Worm (Caenorhabditis elegans): ENCODE measurements around the gene F56C3.4.

F56C3.4 gene

DNA sequence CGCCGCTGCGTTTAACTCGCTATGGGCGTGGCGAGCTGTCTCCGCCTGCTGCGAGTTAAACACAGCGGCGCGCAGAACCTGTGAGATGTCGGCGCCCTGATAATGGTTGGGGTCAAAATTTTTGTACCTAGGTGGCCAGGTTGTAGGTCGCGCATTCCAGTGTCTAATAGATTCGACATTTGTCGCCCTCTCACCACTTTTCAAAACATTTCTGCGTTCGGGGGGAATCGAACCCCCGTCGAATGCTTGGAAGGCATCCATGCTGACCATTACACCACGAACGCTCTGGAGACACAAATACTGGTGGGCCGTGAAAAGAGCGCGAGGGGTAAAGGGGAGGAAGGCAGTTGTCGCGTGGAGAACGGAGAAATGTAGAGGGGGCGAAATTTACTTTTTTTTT lies 18.9 kb upstream of the F56C3.4 start:
- TF ChIP-seq him-1 (tag; optimal IDR thresholded peaks at IDR 0.05): no peak
- peak; percentile 81 for TF ChIP-seq dao-5 (tag; optimal IDR thresholded peaks at IDR 0.05)
- peak; percentile 21 for TF ChIP-seq W03F9.2 (tag; optimal IDR thresholded peaks at IDR 0.05)

DNA sequence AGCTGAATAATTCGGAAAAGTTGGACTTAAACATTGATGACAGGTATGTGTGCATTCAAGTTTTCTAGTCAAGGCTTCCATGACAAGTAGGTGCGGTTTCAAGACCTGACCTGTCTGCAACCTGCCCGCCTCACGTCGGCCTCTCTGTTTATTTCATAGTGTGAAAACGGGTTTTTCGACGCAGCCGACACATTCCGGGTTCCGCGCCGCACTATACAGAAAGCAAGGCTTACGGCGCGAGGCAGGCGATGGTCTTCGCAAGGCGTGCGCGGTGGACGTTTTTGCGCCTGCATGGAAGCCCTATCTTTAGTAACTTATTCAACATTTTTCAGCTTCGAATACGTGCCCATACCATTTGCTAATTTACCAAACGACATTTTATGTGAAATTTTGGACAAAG lies 11.9 kb upstream of the F56C3.4 start:
- no peak for TF ChIP-seq W03F9.2 (tag; optimal IDR thresholded peaks at IDR 0.05)
- no peak for TF ChIP-seq him-1 (tag; optimal IDR thresholded peaks at IDR 0.05)

DNA sequence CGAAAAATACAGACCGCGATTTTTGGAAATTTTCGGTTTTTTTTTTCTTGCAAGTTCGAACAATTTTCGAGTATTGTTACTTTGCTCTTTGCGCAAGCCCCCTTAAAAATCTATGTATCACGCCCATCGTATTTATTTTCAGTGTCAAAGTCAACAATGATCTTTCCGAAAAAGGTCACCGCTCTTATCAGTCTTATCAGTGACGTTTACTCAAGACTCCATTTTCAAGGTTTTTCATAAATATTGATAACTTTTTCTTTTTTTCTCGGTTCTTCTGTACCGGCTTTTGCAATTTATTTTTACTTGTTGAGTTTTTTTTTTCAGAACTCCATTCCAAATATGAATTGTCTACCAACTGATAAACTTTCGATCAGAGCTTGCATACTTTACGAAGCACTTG lies 11.2 kb upstream of the F56C3.4 start, which contains the start of gene fbxa-190:
fbxa-190 (plus strand) TSS at position 325 of the 400 bp plus-strand sequence.
- TF ChIP-seq dao-5 (tag; optimal IDR thresholded peaks at IDR 0.05) (no peak), him-1 (tag; optimal IDR thresholded peaks at IDR 0.05) (no peak), W03F9.2 (tag; optimal IDR thresholded peaks at IDR 0.05) (no peak)

DNA sequence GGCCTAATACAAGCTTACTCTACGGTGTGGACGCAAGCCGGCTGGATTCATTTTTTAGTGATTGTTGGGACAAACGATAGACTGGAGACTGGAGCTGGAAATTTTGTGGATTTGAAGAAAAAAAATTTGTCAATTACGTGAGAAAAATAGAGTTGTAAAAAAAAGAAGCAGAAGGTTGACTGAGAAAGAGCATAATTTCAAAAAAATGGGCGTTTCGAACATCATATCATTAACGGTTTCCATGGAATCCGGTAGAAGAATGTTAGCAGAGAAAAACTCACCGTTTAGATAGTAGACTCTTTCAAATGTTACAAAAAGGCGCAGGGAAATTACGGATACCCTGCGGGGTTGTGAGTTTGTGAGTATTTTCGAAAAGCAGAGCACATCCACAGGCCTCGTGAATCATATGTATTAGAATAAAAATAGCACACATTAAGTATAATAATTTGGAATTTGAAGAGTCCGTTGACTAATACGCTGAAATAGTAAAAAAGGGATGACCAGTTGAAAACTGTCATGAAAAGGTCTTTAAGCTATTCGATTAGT lies 10.3 kb upstream of the F56C3.4 start, which contains the start of gene F56C3.7:
F56C3.7 (minus strand) TSS at position 51 of the 546 bp plus-strand sequence.
- TF ChIP-seq W03F9.2 (tag; optimal IDR thresholded peaks at IDR 0.05) (no peak), dao-5 (tag; optimal IDR thresholded peaks at IDR 0.05) (no peak), him-1 (tag; optimal IDR thresholded peaks at IDR 0.05) (no peak)

DNA sequence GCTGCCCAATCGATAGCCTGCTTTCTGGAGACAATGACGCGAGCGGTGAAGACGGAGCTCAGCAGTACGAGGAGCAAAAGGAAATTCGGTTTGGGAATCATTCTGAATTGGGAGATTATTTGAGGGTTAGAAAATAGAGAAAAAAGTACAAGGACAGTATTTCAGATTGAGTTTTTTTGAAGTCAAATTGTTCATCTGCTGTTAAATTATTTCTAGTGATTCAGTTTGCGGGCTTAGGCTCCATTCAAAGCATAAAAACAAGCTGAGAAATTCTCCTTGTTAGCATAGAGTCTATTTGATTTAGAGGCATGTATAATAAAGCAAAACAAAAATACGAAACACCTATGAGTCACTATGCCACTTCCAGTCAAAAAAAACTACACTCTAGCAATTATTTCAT lies 6.9 kb upstream of the F56C3.4 start, which contains the start of gene dgn-2:
dgn-2 (minus strand) TSS at position 101 of the 400 bp plus-strand sequence.
- no peak for TF ChIP-seq dao-5 (tag; optimal IDR thresholded peaks at IDR 0.05)
- no peak for TF ChIP-seq him-1 (tag; optimal IDR thresholded peaks at IDR 0.05)
- TF ChIP-seq W03F9.2 (tag; optimal IDR thresholded peaks at IDR 0.05): no peak

DNA sequence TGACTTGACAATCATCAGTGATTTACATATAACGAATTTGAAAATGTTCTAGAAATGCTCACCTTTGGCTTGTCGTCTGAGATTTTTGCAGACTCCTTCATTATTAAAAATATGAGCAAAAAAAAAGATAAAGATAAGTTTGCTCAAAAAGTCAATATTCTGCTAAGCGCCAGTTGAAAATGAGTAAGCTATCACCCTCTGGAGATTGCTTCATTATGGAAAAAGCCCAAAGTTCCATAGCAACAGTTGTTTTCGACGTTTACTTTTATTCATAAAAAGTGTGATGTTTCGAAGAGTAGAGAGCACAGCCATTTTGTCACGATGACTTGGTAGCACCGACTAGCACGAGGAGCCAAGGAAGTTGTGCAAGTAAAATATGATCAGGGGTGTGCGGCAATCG lies 2.2 kb downstream of the F56C3.4 start, which contains the start of gene F56C3.3:
F56C3.3 (minus strand) TSS at position 101 of the 400 bp plus-strand sequence.
- TF ChIP-seq W03F9.2 (tag; optimal IDR thresholded peaks at IDR 0.05) (no peak), him-1 (tag; optimal IDR thresholded peaks at IDR 0.05) (no peak), dao-5 (tag; optimal IDR thresholded peaks at IDR 0.05) (no peak)

DNA sequence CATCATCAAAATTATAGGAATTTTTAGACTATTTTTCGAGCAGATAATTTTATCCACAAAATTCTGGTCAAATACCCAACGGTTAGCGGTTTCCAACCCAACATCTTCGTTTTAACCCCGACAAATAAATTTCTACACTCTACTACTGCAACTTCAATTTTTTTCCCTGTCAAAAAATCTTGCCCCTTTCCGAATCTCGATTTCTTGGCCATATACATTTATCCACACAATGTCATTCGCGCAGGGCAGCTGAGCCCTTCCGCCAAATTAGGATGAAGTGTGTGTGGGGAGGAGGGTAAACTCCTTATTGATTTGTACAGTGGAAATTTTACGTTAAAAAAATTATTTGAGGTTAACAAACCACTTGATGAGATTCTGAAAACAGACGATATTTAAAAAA lies 15.7 kb downstream of the F56C3.4 start:
- peak; percentile 96 for TF ChIP-seq W03F9.2 (tag; optimal IDR thresholded peaks at IDR 0.05)
- peak; percentile 86 for TF ChIP-seq dao-5 (tag; optimal IDR thresholded peaks at IDR 0.05)
- peak; percentile 98 for TF ChIP-seq him-1 (tag; optimal IDR thresholded peaks at IDR 0.05)

DNA sequence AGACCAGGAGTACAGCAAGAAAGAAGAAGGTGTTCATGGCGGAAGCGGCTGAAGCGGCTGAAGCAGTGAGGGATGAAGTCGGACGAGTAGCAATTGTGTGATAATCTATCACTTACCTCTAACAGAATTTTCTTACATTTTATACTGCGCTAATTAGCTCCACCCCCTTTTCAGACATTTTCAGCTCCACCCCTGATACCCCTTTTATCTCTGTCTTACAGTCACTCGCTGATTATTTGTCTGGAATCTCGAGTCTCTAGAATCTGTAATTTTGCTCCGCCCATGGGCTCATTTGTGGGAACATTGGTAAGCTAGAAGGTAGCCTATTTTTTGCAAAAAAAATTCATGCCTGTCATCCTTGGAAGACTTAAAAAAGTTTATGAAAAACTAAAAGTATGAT lies 16.2 kb downstream of the F56C3.4 start, which contains the start of gene ins-39:
ins-39 (minus strand) TSS at position 101 of the 400 bp plus-strand sequence.
- TF ChIP-seq dao-5 (tag; optimal IDR thresholded peaks at IDR 0.05) (no peak), him-1 (tag; optimal IDR thresholded peaks at IDR 0.05) (no peak), W03F9.2 (tag; optimal IDR thresholded peaks at IDR 0.05) (no peak)

DNA sequence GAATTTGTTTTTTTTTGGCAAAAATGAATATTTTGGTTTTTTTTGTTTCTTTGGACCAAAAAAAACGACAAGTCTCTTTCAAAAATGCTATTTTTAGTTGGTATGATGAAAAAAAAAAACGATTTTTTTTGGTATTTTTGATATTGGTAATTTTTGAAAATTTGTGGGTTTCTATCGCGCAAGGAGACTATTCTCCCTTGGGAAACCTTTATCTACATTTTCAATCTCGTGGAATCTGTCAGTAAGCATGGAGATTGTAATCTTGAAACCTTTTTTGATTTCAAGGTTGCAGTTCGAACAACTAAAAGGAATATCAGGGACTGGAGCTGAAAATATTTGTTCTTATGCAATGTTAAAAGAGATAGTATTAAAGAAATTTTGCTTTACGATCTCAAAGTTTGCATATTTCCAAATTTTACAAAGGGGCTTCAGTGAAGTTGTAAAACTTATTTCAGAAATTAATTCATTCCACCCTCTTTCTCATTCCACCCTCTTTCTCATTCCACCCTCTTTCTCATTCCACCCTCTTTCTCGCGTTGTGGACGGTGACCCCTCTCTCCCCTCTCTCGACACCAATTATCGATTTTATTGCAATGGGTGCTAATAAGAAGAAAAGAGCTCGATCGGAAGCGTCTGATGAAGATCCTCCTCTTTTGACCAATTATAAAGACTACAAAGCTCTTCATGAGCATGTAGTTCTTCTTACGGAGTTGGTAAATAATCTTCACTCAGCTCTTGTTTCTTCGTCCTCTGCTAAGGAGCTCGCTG lies 21.4 kb downstream of the F56C3.4 start:
- TF ChIP-seq him-1 (tag; optimal IDR thresholded peaks at IDR 0.05): no peak
- no peak for TF ChIP-seq dao-5 (tag; optimal IDR thresholded peaks at IDR 0.05)
- TF ChIP-seq W03F9.2 (tag; optimal IDR thresholded peaks at IDR 0.05): no peak

DNA sequence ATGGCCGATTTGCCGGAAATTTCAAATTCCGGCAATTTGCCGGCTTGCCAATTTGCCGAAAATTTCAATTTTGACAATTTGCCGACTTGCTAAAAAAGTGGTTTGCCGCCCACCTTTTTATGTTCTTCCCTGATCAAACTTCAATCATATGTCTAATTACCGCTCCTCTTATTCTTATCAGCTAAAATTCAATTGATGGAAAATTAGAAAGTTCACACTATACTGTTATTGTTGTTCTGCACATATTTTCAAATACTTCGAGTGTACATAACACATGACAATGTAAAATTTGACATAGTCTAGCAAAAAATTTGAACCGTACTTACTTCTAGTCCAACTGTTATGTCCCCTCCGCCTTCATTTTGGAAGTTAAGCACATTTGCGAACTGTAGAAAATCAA lies 22.7 kb downstream of the F56C3.4 start:
- TF ChIP-seq him-1 (tag; optimal IDR thresholded peaks at IDR 0.05): no peak
- TF ChIP-seq dao-5 (tag; optimal IDR thresholded peaks at IDR 0.05): no peak
- TF ChIP-seq W03F9.2 (tag; optimal IDR thresholded peaks at IDR 0.05): no peak

DNA sequence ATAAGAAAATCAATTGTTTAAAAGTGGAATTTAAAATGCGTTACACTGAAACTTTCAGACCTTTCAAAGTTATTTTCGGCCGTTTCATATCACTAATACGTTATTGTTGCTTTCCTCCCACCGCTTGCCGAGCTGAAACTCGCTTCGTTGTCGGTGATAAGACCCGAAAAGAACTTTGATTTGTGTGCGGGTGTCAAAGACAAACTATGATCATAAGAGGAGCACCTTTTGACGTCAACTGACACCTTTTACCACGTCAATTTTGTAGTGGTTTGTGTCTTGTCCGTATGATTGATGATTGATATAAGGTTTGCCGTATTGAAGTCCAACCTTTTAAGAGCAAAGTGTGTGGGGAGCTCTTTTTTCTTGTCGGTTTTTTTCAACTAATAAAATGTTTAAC lies 23.5 kb downstream of the F56C3.4 start, which contains the start of gene ttr-37:
ttr-37 (minus strand) TSS at position 167 of the 400 bp plus-strand sequence.
- TF ChIP-seq dao-5 (tag; optimal IDR thresholded peaks at IDR 0.05) (no peak), him-1 (tag; optimal IDR thresholded peaks at IDR 0.05) (no peak), W03F9.2 (tag; optimal IDR thresholded peaks at IDR 0.05) (no peak)

DNA sequence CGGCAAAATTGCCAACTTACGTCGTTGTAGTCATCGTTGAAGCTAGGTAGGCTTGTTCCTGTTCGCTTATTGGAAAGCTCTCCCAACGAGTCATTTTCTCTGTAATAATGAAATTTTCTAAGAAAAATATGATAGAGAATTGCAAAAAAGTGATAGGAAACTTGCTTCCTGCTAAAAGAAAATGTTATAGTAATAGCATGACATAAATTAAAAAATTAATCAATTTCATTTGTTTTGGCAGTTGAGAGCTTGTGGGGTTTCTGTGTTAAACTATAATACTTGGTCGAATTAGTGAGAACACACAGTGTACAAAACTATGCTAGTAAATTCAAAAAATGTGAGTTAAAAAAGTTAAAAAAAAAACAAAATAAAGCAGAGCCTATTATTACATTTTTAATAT lies 30.7 kb downstream of the F56C3.4 start, which contains the start of gene F21E9.2:
F21E9.2 (minus strand) TSS at position 101 of the 400 bp plus-strand sequence.
- TF ChIP-seq dao-5 (tag; optimal IDR thresholded peaks at IDR 0.05) (no peak), him-1 (tag; optimal IDR thresholded peaks at IDR 0.05) (no peak), W03F9.2 (tag; optimal IDR thresholded peaks at IDR 0.05) (no peak)

DNA sequence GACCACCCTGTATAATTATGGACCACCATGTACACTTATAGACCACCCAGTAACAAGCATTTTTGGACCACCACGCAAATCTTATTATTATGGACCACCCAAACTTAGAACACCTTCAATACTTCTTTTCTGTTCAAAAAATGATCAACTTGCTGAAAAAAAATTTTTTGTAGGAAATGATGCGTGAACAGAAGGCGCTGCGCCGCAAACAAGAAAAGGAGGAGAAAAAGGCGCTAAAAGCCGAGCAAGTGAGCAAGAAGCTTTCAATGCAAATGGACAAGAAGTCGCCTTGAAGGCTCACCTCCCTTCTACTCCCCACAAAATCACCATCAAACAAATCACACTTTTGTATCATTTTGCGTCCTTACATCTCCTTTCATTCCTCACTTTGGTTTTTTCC lies 33.3 kb downstream of the F56C3.4 start:
- TF ChIP-seq dao-5 (tag; optimal IDR thresholded peaks at IDR 0.05): no peak
- no peak for TF ChIP-seq W03F9.2 (tag; optimal IDR thresholded peaks at IDR 0.05)
- TF ChIP-seq him-1 (tag; optimal IDR thresholded peaks at IDR 0.05): no peak

DNA sequence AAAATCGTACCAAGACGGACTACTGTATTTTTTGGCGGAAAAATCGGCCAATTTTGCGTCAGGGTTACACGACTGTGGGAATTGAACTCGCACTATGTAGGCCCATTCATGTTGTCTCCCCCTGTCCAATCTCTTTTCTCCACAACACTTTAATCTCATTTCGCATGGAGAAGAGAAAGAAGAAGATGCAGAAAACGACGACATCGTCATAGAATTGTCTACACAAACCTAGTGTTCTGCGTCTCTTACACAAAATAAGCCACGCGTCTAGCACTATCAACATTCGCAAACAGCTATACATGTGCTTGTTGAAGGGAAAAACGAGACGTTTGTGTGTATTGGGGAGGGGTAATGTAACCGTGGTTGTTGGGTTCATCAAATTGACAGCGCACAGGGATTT lies 37.5 kb downstream of the F56C3.4 start:
- TF ChIP-seq dao-5 (tag; optimal IDR thresholded peaks at IDR 0.05): no peak
- TF ChIP-seq him-1 (tag; optimal IDR thresholded peaks at IDR 0.05): peak; percentile 61
- peak; percentile 51 for TF ChIP-seq W03F9.2 (tag; optimal IDR thresholded peaks at IDR 0.05)
